Fruit fly (Drosophila melanogaster): ENCODE results near the gene tio.

Gene tio

dm6 chr2L:22024362-22024761, 5.4 kb downstream of the tio start:
- peak; percentile 64; the same call in 2 of the 3 replicates for TF ChIP-seq fd96Ca (GFP tag; IDR thresholded peaks at IDR 0.05)
- no peak for TF ChIP-seq CG14655 (GFP tag; optimal IDR thresholded peaks at IDR 0.05)
- TF ChIP-seq D1 (tag; optimal IDR thresholded peaks at IDR 0.05), result no peak
- no peak for TF ChIP-seq Pif1A (GFP tag; optimal IDR thresholded peaks at IDR 0.05)
- no peak for TF ChIP-seq Snoo (tag; optimal IDR thresholded peaks at IDR 0.05)
- TF ChIP-seq CG32121 (GFP tag; IDR thresholded peaks at IDR 0.05), result peak; percentile 32; the same call in 1 of the 2 replicates

- no peak for TF ChIP-seq D1 (tag; optimal IDR thresholded peaks at IDR 0.05)
- TF ChIP-seq gl (tag; optimal IDR thresholded peaks at IDR 0.05), result no peak
- TF ChIP-seq CG32121 (GFP tag; IDR thresholded peaks at IDR 0.05), result no peak
- no peak for TF ChIP-seq rn (GFP tag; IDR thresholded peaks at IDR 0.05)
- TF ChIP-seq CG15710 (tag; optimal IDR thresholded peaks at IDR 0.05), result no peak
- no peak for TF ChIP-seq fd96Ca (GFP tag; IDR thresholded peaks at IDR 0.05)
- TF ChIP-seq CG12605 (GFP tag; IDR thresholded peaks at IDR 0.05), result no peak
These were observed 17.9 kb downstream of the tio start for dm6 chr2L:22036877-22037276.

dm6 chr2L:22037560-22037959, 18.6 kb downstream of the tio start, which contains the start of gene Grl40a:
Gene Grl40a (plus strand): TSS chr2L:22037860.
- TF ChIP-seq fd96Ca (GFP tag; IDR thresholded peaks at IDR 0.05) (no peak), CG34367 (tag; optimal IDR thresholded peaks at IDR 0.05) (no peak), rn (GFP tag; IDR thresholded peaks at IDR 0.05) (no peak), CG32121 (GFP tag; IDR thresholded peaks at IDR 0.05) (no peak), CG4496 (GFP tag; IDR thresholded peaks at IDR 0.05) (no peak), Ets98B (GFP tag; IDR thresholded peaks at IDR 0.05) (no peak), CG8301 (tag; optimal IDR thresholded peaks at IDR 0.05) (no peak), CG12605 (GFP tag; IDR thresholded peaks at IDR 0.05) (no peak), CG15710 (tag; optimal IDR thresholded peaks at IDR 0.05) (no peak), CG17806 (tag; optimal IDR thresholded peaks at IDR 0.05) (no peak), Snoo (tag; optimal IDR thresholded peaks at IDR 0.05) (no peak), CG8159 (tag; optimal IDR thresholded peaks at IDR 0.05) (no peak), gl (tag; optimal IDR thresholded peaks at IDR 0.05) (no peak), Pif1B (GFP tag; optimal IDR thresholded peaks at IDR 0.05) (no peak)

- TF ChIP-seq CG8301 (tag; optimal IDR thresholded peaks at IDR 0.05) (no peak), Pif1A (GFP tag; optimal IDR thresholded peaks at IDR 0.05) (no peak), D1 (tag; optimal IDR thresholded peaks at IDR 0.05) (no peak), fd96Ca (GFP tag; IDR thresholded peaks at IDR 0.05) (no peak), CG9948 (tag; optimal IDR thresholded peaks at IDR 0.05) (no peak), CG14655 (GFP tag; optimal IDR thresholded peaks at IDR 0.05) (no peak), rn (GFP tag; IDR thresholded peaks at IDR 0.05) (no peak), CG12605 (GFP tag; IDR thresholded peaks at IDR 0.05) (no peak), CG17806 (tag; optimal IDR thresholded peaks at IDR 0.05) (no peak), CG8159 (tag; optimal IDR thresholded peaks at IDR 0.05) (no peak), CG34367 (tag; optimal IDR thresholded peaks at IDR 0.05) (no peak), gl (tag; optimal IDR thresholded peaks at IDR 0.05) (no peak)
These were observed 24.8 kb downstream of the tio start, which contains the start of gene CG31601 for dm6 chr2L:22043777-22044176. Gene CG31601 (minus strand): TSS chr2L:22043877.

dm6 chr2L:22054202-22054601, 35.2 kb downstream of the tio start, which contains the start of gene CG34173:
Gene CG34173 (minus strand): TSS chr2L:22054302.
- TF ChIP-seq Snoo (tag; optimal IDR thresholded peaks at IDR 0.05) (no peak), EcR (GFP tag; optimal IDR thresholded peaks at IDR 0.05) (no peak), CG8301 (tag; optimal IDR thresholded peaks at IDR 0.05) (no peak), fd96Ca (GFP tag; IDR thresholded peaks at IDR 0.05) (no peak), CG13204 (GFP tag; optimal IDR thresholded peaks at IDR 0.05) (no peak), CG32121 (GFP tag; IDR thresholded peaks at IDR 0.05) (no peak), CG8159 (tag; optimal IDR thresholded peaks at IDR 0.05) (no peak), rn (GFP tag; IDR thresholded peaks at IDR 0.05) (no peak), CG17806 (tag; optimal IDR thresholded peaks at IDR 0.05) (no peak), D1 (tag; optimal IDR thresholded peaks at IDR 0.05) (no peak), Pif1A (GFP tag; optimal IDR thresholded peaks at IDR 0.05) (no peak), CG12605 (GFP tag; IDR thresholded peaks at IDR 0.05) (no peak), Pif1B (GFP tag; optimal IDR thresholded peaks at IDR 0.05) (no peak), CG9948 (tag; optimal IDR thresholded peaks at IDR 0.05) (no peak), CG34367 (tag; optimal IDR thresholded peaks at IDR 0.05) (no peak), gl (tag; optimal IDR thresholded peaks at IDR 0.05) (no peak)

- no peak for TF ChIP-seq Pif1A (GFP tag; optimal IDR thresholded peaks at IDR 0.05)
- no peak for TF ChIP-seq CG14655 (GFP tag; optimal IDR thresholded peaks at IDR 0.05)
- TF ChIP-seq CG34367 (tag; optimal IDR thresholded peaks at IDR 0.05), result no peak
- TF ChIP-seq CG12605 (GFP tag; IDR thresholded peaks at IDR 0.05), result no peak
These were observed 40.8 kb downstream of the tio start for dm6 chr2L:22059852-22060251.

dm6 chr2L:22065243-22065642, 46.2 kb downstream of the tio start, which contains the start of gene CG42597:
Gene CG42597 (minus strand): TSS chr2L:22065343.
- no peak for TF ChIP-seq Pif1B (GFP tag; optimal IDR thresholded peaks at IDR 0.05)
- no peak for TF ChIP-seq gl (tag; optimal IDR thresholded peaks at IDR 0.05)
- no peak for TF ChIP-seq CG4496 (GFP tag; IDR thresholded peaks at IDR 0.05)
- TF ChIP-seq CG14655 (GFP tag; optimal IDR thresholded peaks at IDR 0.05), result no peak
- no peak for TF ChIP-seq CG13204 (GFP tag; optimal IDR thresholded peaks at IDR 0.05)
- TF ChIP-seq rn (GFP tag; IDR thresholded peaks at IDR 0.05), result no peak
- no peak for TF ChIP-seq CG8301 (tag; optimal IDR thresholded peaks at IDR 0.05)
- no peak for TF ChIP-seq CG34367 (tag; optimal IDR thresholded peaks at IDR 0.05)
- TF ChIP-seq fd96Ca (GFP tag; IDR thresholded peaks at IDR 0.05), result no peak

All from whole organism, pupa.